Worm (Caenorhabditis elegans) whole organism, L2 larva: ENCODE results near the gene cyp-33D3.
A peak's percentile ranks its signal among the peaks of the same experiment; 100 is the strongest.

ENCODE experiments used
- C34F6.9 ChIP-seq: fragments of 150-350 bp; optimal IDR thresholded peaks from 2 replicates; lab custom pipeline; 2014; ENCODE audit warnings: missing biosample characterization, missing genetic modification characterization
- R02D3.7 ChIP-seq: fragments of 150-350 bp; optimal IDR thresholded peaks from 2 replicates; lab custom pipeline; 2014; ENCODE audit warnings: missing biosample characterization, missing genetic modification characterization
- Y55F3AM.14 ChIP-seq: fragments of 200-800 bp; sonication (Bioruptor generic); optimal IDR thresholded peaks from 2 replicates; lab custom pipeline; 2018; ENCODE audit warnings: mild to moderate bottlenecking, missing genetic modification characterization, missing compliant biosample characterization
- ZK546.5 ChIP-seq: sonication (generic microtip); optimal IDR thresholded peaks from 2 replicates; lab custom pipeline; 2017; ENCODE audit warnings: missing biosample characterization, missing genetic modification characterization
- alr-1 ChIP-seq: fragments of 150-350 bp; optimal IDR thresholded peaks from 2 replicates; lab custom pipeline; 2014; ENCODE audit warnings: missing biosample characterization, missing genetic modification characterization
- aly-2 ChIP-seq: fragments of 150-350 bp; optimal IDR thresholded peaks from 2 replicates; lab custom pipeline; 2014; ENCODE audit warnings: missing biosample characterization, missing genetic modification characterization
- ama-1 ChIP-seq: fragments of 150-350 bp; optimal IDR thresholded peaks from 2 replicates; lab custom pipeline; 2018; ENCODE audit warnings: inconsistent platforms
- ceh-82 ChIP-seq: fragments of 150-350 bp; optimal IDR thresholded peaks from 2 replicates; lab custom pipeline; 2014; ENCODE audit warnings: missing biosample characterization, missing genetic modification characterization
- crh-2 ChIP-seq: sonication (generic microtip); optimal IDR thresholded peaks from 2 replicates; lab custom pipeline; 2017; ENCODE audit warnings: missing biosample characterization, missing genetic modification characterization
- dmd-4 ChIP-seq: sonication (generic microtip); optimal IDR thresholded peaks from 2 replicates; lab custom pipeline; 2017; ENCODE audit warnings: missing biosample characterization, missing genetic modification characterization
- elt-3 ChIP-seq: sonication (generic microtip); optimal IDR thresholded peaks from 2 replicates; lab custom pipeline; 2017; ENCODE audit warnings: missing biosample characterization, missing genetic modification characterization
- fos-1 ChIP-seq: fragments of 150-350 bp; optimal IDR thresholded peaks from 2 replicates; lab custom pipeline; 2014; ENCODE audit warnings: missing biosample characterization, missing genetic modification characterization
- lin-13 ChIP-seq: fragments of 150-350 bp; optimal IDR thresholded peaks from 2 replicates; lab custom pipeline; 2014; ENCODE audit warnings: missing biosample characterization, missing genetic modification reagents, missing genetic modification characterization
- lin-39 ChIP-seq: fragments of 150-350 bp; optimal IDR thresholded peaks from 2 replicates; lab custom pipeline; 2014; ENCODE audit warnings: missing biosample characterization, missing genetic modification reagents, missing genetic modification characterization
- lsy-2 ChIP-seq, 2 experiments: fragments of 150-350 bp in 1 of 2; sonication (generic microtip) in 1 of 2; optimal IDR thresholded peaks; 2 replicates each; lab custom pipeline; 2014 to 2017; ENCODE audit warnings: missing biosample characterization in 2 of 2, missing genetic modification characterization in 2 of 2
- mab-5 ChIP-seq: fragments of 150-350 bp; optimal IDR thresholded peaks from 2 replicates; lab custom pipeline; 2014; ENCODE audit warnings: missing biosample characterization, missing genetic modification characterization
- mbf-1 ChIP-seq: sonication (generic microtip); optimal IDR thresholded peaks from 2 replicates; lab custom pipeline; 2017; ENCODE audit warnings: missing biosample characterization, missing genetic modification characterization
- mdl-1 ChIP-seq, 2 experiments: fragments of 150-350 bp in 1 of 2; sonication (generic microtip) in 1 of 2; optimal IDR thresholded peaks; 2 replicates each; lab custom pipeline; 2017; ENCODE audit warnings: missing biosample characterization in 2 of 2, missing genetic modification characterization in 2 of 2
- nhr-11 ChIP-seq: fragments of 150-350 bp; optimal IDR thresholded peaks from 2 replicates; lab custom pipeline; 2014; ENCODE audit warnings: missing biosample characterization, missing genetic modification characterization
- nhr-12 ChIP-seq: fragments of 150-350 bp; optimal IDR thresholded peaks from 2 replicates; lab custom pipeline; 2014; ENCODE audit warnings: missing biosample characterization, missing genetic modification characterization
- nhr-129 ChIP-seq: fragments of 150-350 bp; optimal IDR thresholded peaks from 2 replicates; lab custom pipeline; 2014; ENCODE audit warnings: missing biosample characterization, missing genetic modification characterization
- nhr-21 ChIP-seq: fragments of 150-350 bp; optimal IDR thresholded peaks from 2 replicates; lab custom pipeline; 2014; ENCODE audit warnings: missing biosample characterization, missing genetic modification characterization
- nhr-23 ChIP-seq: fragments of 150-350 bp; optimal IDR thresholded peaks from 2 replicates; lab custom pipeline; 2014; ENCODE audit warnings: missing biosample characterization, missing genetic modification reagents, missing genetic modification characterization
- nhr-237 ChIP-seq: fragments of 150-350 bp; optimal IDR thresholded peaks from 2 replicates; lab custom pipeline; 2014; ENCODE audit warnings: missing biosample characterization, missing genetic modification characterization
- nhr-6 ChIP-seq: fragments of 150-350 bp; optimal IDR thresholded peaks from 2 replicates; lab custom pipeline; 2014; ENCODE audit warnings: missing biosample characterization, missing genetic modification characterization
- nhr-77 ChIP-seq: fragments of 150-350 bp; optimal IDR thresholded peaks from 2 replicates; lab custom pipeline; 2014; ENCODE audit warnings: missing biosample characterization, missing genetic modification characterization
- peb-1 ChIP-seq: fragments of 150-350 bp; optimal IDR thresholded peaks from 2 replicates; lab custom pipeline; 2014; ENCODE audit warnings: missing biosample characterization, missing genetic modification characterization
- sem-4 ChIP-seq: fragments of 150-350 bp; optimal IDR thresholded peaks from 2 replicates; lab custom pipeline; 2014; ENCODE audit warnings: missing biosample characterization, missing genetic modification reagents, missing genetic modification characterization
- skn-1 ChIP-seq: sonication (generic microtip); optimal IDR thresholded peaks from 2 replicates; lab custom pipeline; 2017; ENCODE audit warnings: missing biosample characterization, missing genetic modification characterization
- sma-3 ChIP-seq: sonication (generic microtip); optimal IDR thresholded peaks from 2 replicates; lab custom pipeline; 2016; ENCODE audit warnings: missing genetic modification reagents, missing genetic modification characterization, missing compliant biosample characterization
- sma-9 ChIP-seq, 2 experiments: fragments of 150-350 bp in 1 of 2; sonication (generic microtip) in 1 of 2; optimal IDR thresholded peaks; 2 replicates each; lab custom pipeline; 2014 to 2016; ENCODE audit warnings: missing genetic modification characterization in 2 of 2, mild to moderate bottlenecking in 1 of 2, missing biosample characterization in 1 of 2, missing compliant biosample characterization in 1 of 2, missing genetic modification reagents in 1 of 2, moderate library complexity in 1 of 2
- unc-39 ChIP-seq: fragments of 150-350 bp; optimal IDR thresholded peaks from 2 replicates; lab custom pipeline; 2014; ENCODE audit warnings: missing biosample characterization, missing genetic modification characterization
- unc-55 ChIP-seq: fragments of 150-350 bp; sonication (generic microtip); optimal IDR thresholded peaks from 3 replicates; lab custom pipeline; 2014; ENCODE audit warnings: missing biosample characterization, missing genetic modification reagents, missing genetic modification characterization
- unc-62 ChIP-seq: fragments of 150-350 bp; optimal IDR thresholded peaks from 2 replicates; lab custom pipeline; 2014; ENCODE audit warnings: missing biosample characterization, missing genetic modification reagents, missing genetic modification characterization
- zag-1 ChIP-seq: fragments of 150-350 bp; optimal IDR thresholded peaks from 2 replicates; lab custom pipeline; 2014; ENCODE audit warnings: missing biosample characterization, missing genetic modification characterization
- ztf-1 ChIP-seq: fragments of 200-800 bp; sonication (Bioruptor generic); conservative IDR thresholded peaks from 2 replicates; pipeline ENCODE4 v1.3.6; 2022; ENCODE audit warnings: missing genetic modification characterization, missing compliant biosample characterization
- ztf-4 ChIP-seq: fragments of 150-350 bp; optimal IDR thresholded peaks from 2 replicates; lab custom pipeline; 2014; ENCODE audit warnings: missing biosample characterization, missing genetic modification characterization

cyp-33D3 gene

ce11 chrV:18806409-18806808, 30.6 kb downstream of the cyp-33D3 start, which contains the start of gene sri-10:
Gene sri-10, minus strand, starts transcription at chrV:18806509.
- TF ChIP-seq crh-2 (no peak), ZK546.5 (tag; lab: Kevin White, UChicago) (no peak), mdl-1 (tag; optimal IDR thresholded peaks at IDR 0.05; lab: Kevin White, UChicago) (no peak), zag-1 (tag; lab: Kevin White, UChicago) (no peak), nhr-129 (tag; lab: Kevin White, UChicago) (no peak), sma-9 (GFP tag; optimal IDR thresholded peaks at IDR 0.05; lab: Kevin White, UChicago) (no peak), sma-9 (tag; optimal IDR thresholded peaks at IDR 0.05; lab: Kevin White, UChicago) (no peak), elt-3 (tag; lab: Kevin White, UChicago) (no peak), lin-13 (GFP tag; lab: Kevin White, UChicago) (no peak), ama-1 (lab: Kevin White, UChicago) (no peak), nhr-23 (no peak), unc-62 (no peak), lsy-2 (tag; optimal IDR thresholded peaks at IDR 0.05; lab: Kevin White, UChicago) (no peak), ztf-1 (GFP tag; lab: Robert Waterston, UW) (no peak)

DNA sequence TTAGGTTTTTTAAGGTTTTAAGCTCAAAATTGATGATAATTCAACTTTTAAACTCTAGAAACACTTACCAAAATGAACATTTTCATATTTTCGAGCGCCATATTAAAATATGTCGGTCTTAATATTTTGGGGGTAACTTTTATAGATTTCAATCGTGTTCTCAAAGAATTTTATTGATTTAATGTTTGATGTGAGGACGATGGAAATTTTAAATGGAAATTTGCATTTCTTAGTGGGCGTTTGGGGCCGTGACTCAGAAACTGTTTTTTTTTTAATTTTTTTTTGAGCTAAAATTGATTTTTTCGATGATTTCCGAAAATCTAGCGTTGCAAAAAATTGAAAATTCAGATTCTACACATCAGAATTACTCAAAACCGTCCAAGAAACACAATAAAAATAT, 33.8 kb downstream of the cyp-33D3 start, which contains the start of gene C54E10.10:
Gene C54E10.10, minus strand, starts transcription at position 101 of the 400 bp plus-strand sequence.
- TF ChIP-seq lsy-2 (tag; optimal IDR thresholded peaks at IDR 0.05; lab: Kevin White, UChicago), result no peak
- TF ChIP-seq unc-55 (GFP tag; lab: Kevin White, UChicago), result no peak
- TF ChIP-seq elt-3 (tag; lab: Kevin White, UChicago), result no peak
- TF ChIP-seq alr-1, result no peak
- no peak for TF ChIP-seq C34F6.9
- no peak for TF ChIP-seq lin-39
- no peak for TF ChIP-seq nhr-77 (tag; lab: Kevin White, UChicago)
- TF ChIP-seq skn-1 (tag; lab: Kevin White, UChicago), result no peak
- TF ChIP-seq R02D3.7 (tag; lab: Kevin White, UChicago), result no peak
- TF ChIP-seq sem-4 (tag; lab: Kevin White, UChicago), result no peak
- TF ChIP-seq mdl-1 (tag; optimal IDR thresholded peaks at IDR 0.05; lab: Kevin White, UChicago), result no peak
- TF ChIP-seq peb-1 (tag; lab: Kevin White, UChicago), result no peak
- no peak for TF ChIP-seq aly-2 (tag; lab: Kevin White, UChicago)
- no peak for TF ChIP-seq sma-9 (GFP tag; optimal IDR thresholded peaks at IDR 0.05; lab: Kevin White, UChicago)
- TF ChIP-seq sma-9 (tag; optimal IDR thresholded peaks at IDR 0.05; lab: Kevin White, UChicago), result no peak
- TF ChIP-seq Y55F3AM.14 (GFP tag; lab: Kevin White, UChicago), result no peak
- TF ChIP-seq nhr-21 (tag; lab: Kevin White, UChicago), result no peak
- no peak for TF ChIP-seq nhr-12 (tag; lab: Kevin White, UChicago)
- no peak for TF ChIP-seq dmd-4 (tag; lab: Kevin White, UChicago)
- TF ChIP-seq sma-3 (GFP tag; lab: Kevin White, UChicago), result no peak

DNA sequence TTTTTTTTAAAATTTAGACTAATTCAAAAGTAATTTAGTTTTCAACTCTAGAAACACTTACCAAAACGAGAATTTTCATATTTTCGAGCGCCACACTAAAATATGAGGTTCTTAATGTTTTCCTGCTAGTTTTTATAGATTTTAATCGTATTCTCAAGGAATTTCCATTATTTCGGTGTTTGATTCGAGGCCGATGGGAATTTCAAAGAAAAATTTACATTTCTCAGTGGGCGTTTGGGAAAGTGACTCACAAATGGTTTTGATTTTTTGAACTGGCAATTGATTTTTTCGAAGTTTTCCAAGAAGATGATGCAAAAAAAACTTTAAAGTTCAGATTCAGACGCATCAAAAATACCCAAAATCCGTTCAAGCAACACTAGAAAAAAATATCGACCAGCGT, 34.9 kb downstream of the cyp-33D3 start, which contains the start of gene C54E10.11:
Gene C54E10.11, minus strand, starts transcription at position 101 of the 400 bp plus-strand sequence.
- TF ChIP-seq C34F6.9, result no peak
- TF ChIP-seq unc-62, result no peak
- TF ChIP-seq mbf-1, result no peak
- no peak for TF ChIP-seq nhr-6 (tag; lab: Kevin White, UChicago)
- TF ChIP-seq unc-39 (tag; lab: Kevin White, UChicago), result no peak
- no peak for TF ChIP-seq mdl-1 (tag; optimal IDR thresholded peaks at IDR 0.05; lab: Kevin White, UChicago)
- no peak for TF ChIP-seq ztf-4 (tag; lab: Kevin White, UChicago)
- no peak for TF ChIP-seq mab-5 (tag; lab: Kevin White, UChicago)
- no peak for TF ChIP-seq nhr-21 (tag; lab: Kevin White, UChicago)
- TF ChIP-seq nhr-237 (tag; lab: Kevin White, UChicago), result no peak
- no peak for TF ChIP-seq nhr-77 (tag; lab: Kevin White, UChicago)
- TF ChIP-seq lin-39, result no peak
- TF ChIP-seq R02D3.7 (tag; lab: Kevin White, UChicago), result no peak
- no peak for TF ChIP-seq ceh-82 (tag; lab: Kevin White, UChicago)
- TF ChIP-seq aly-2 (tag; lab: Kevin White, UChicago), result no peak
- no peak for TF ChIP-seq sem-4 (tag; lab: Kevin White, UChicago)
- no peak for TF ChIP-seq alr-1
- no peak for TF ChIP-seq elt-3 (tag; lab: Kevin White, UChicago)
- no peak for TF ChIP-seq nhr-11
- TF ChIP-seq lsy-2 (tag; optimal IDR thresholded peaks at IDR 0.05; lab: Kevin White, UChicago), result no peak
- TF ChIP-seq, all 48 proteins: peak for 0

- no peak for TF ChIP-seq sem-4 (tag; lab: Kevin White, UChicago)
- no peak for TF ChIP-seq R02D3.7 (tag; lab: Kevin White, UChicago)
- peak; percentile 81 for TF ChIP-seq fos-1 (tag; lab: Kevin White, UChicago)
- TF ChIP-seq, all 48 proteins: peak for 1
These were observed 36.2 kb downstream of the cyp-33D3 start, which contains the start of gene nhr-170 for ce11 chrV:18800811-18801210. Gene nhr-170, minus strand, starts transcription at chrV:18800826.
